Fruit fly (Drosophila melanogaster): Measurements from ENCODE around the gene obst-E.

Gene obst-E

DNA sequence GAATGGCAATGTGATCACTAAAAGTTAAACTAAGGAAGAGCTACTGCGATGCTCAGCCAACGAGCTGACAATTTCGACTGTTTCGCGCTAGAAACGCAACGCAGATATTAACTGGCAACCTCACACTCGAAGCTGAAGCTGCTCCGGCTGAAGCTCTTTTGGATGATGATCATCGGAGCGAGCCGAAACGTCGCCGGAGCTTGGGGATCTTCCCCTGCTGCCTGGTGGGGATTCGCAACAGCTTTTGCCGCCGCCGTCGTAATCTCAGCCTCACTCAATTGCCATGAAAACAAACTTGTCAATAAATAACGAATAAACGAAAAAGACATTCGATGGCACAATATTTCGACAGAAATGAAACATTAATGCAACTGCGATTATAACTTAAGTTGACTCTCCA, at the start of gene obst-E:
Gene obst-E, minus strand, starts transcription at position 101 of the 400 bp plus-strand sequence.
- no peak for TF ChIP-seq CG17801 (GFP tag; optimal IDR thresholded peaks at IDR 0.05; ENCODE audit: partially characterized antibody)

dm6 chr2L:5811274-5811673, 45.3 kb upstream of the obst-E start, which contains the start of gene CG43307:
TSS of gene CG43307 (plus strand) at chr2L:5811574.
- TF ChIP-seq CG17801 (GFP tag; optimal IDR thresholded peaks at IDR 0.05; ENCODE audit: partially characterized antibody) = no peak

DNA sequence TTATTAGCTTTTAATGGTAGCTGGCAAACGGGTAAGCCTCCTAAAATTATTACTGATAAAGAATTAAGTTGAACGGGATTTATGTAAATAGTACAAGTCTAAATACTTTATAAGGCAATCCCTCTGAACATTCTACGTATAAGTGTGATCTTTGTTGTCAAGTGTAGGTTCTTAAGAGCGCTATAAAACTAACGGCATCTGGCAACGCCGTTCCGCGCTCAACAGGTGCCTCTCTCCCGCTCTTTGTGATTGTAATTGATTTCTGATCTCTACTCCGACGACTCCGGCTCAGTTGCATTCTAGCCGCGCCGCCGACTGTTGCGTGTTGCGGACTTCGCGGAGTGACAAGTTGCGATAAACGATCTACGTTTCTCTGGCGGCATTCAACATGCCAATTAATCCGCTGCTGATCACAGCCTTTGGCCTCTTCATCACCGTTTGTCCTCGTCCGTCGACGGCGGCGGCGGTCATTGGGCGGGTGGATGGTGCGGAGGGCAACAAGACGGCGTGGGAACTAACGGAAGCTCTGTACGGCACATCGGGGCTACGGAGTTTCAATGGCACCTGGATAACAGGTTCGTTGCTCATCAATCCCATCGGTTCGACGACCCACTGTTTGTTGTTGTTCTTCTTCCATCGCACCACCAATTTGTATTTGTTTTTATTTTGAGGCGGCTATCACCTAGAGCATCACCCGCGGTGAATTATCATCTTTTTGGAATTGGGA, 39.3 kb upstream of the obst-E start, which contains the start of gene CG11034:
Gene CG11034, plus strand, starts transcription at position 305 of the 727 bp plus-strand sequence.
- no peak for TF ChIP-seq CG17801 (GFP tag; optimal IDR thresholded peaks at IDR 0.05; ENCODE audit: partially characterized antibody)

- TF ChIP-seq CG17801 (GFP tag; optimal IDR thresholded peaks at IDR 0.05; ENCODE audit: partially characterized antibody) = no peak
These were observed 38.1 kb upstream of the obst-E start for dm6 chr2L:5804077-5804476.

- TF ChIP-seq CG17801 (GFP tag; optimal IDR thresholded peaks at IDR 0.05; ENCODE audit: partially characterized antibody) = no peak
These were observed 36.0 kb upstream of the obst-E start, which contains the start of the genes CG14005 and CG7239 for dm6 chr2L:5801926-5802325. TSS of gene CG14005 (minus strand) at chr2L:5801975. TSS of gene CG7239 (plus strand) at chr2L:5802220.

DNA sequence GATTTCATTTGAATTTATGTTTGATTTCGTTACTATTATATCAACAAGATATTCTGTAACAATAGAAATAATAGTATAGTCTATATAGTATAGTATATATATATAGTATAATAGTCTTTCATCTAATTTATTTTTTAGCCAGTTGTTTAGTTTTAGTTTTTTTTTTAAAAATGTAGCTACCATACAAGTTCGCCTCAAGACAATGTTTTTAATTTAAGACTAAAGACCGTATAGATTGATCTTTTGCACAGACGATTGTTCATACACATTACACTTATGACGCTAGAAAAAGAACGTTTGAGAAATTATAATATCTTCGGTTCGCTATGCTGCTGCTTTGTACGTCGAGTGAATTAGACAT, 34.4 kb upstream of the obst-E start:
- no peak for TF ChIP-seq CG17801 (GFP tag; optimal IDR thresholded peaks at IDR 0.05; ENCODE audit: partially characterized antibody)

DNA sequence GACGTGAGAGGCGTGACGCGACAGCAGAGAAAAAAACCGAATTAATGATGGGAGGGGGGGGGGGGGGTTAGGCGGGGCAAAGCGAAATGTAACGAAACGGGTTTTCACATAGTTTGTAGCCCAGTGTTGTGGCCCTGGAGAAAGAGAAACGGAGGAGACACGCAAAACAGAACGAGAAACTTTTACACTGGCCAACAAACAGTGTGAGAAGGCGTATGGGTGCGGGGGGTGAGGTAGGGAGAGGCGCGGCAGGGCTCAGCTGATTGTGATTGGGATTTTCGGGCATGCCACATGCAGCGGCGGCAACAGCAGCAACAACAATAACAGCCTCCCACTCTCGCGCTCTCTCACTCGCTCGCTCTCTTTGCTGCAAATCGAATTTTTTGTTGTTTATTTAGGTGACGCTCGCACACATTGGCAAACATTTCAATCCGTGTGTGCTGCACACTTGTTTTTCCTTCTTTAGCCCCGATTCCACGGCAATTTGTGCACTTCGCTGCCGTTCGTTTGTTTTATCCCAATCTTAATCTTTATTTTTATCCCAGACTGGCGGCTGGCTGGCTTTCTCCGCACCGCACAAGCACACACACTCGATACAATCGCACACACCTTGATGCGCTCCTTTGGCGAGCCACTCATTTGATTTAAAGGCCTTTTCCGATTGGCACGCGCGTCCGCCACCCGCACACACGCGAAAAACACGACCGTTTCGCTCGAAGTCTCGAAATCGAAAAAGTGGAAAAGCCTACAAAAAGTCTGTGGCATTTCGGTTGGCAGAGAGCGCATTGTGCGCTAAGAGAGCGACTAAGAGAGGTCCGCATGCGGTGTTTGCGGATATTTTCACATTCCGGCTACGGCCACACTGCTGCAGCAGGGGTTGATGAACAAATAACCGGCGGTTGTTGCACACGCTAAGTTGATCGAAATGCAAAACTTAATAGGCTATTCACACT, 33.8 kb upstream of the obst-E start, which contains the start of gene CG9171:
Gene CG9171, minus strand, starts transcription at position 819 of the 953 bp plus-strand sequence.
- TF ChIP-seq CG17801 (GFP tag; optimal IDR thresholded peaks at IDR 0.05; ENCODE audit: partially characterized antibody) = peak; percentile 39

dm6 chr2L:5798629-5799028, 32.7 kb upstream of the obst-E start:
- TF ChIP-seq CG17801 (GFP tag; optimal IDR thresholded peaks at IDR 0.05; ENCODE audit: partially characterized antibody) = no peak

DNA sequence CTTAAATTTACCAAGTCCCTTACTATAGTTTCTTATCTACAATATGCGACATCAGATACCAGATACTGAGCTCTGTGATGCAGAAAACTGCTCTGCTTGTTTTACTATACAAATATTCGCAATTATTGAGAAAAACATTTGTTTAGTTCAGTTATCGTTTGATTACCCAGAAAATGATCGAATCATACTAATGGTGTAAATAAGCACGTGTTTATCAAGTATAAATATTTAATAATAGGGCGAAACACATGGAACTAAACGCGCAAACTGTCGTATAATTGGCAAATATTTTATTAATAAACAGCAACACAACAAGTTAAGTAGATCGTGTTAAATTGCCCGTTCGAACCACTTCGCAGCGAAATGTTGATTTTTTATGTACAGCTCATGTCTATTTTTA, 32.0 kb upstream of the obst-E start:
- no peak for TF ChIP-seq CG17801 (GFP tag; optimal IDR thresholded peaks at IDR 0.05; ENCODE audit: partially characterized antibody)

- TF ChIP-seq CG17801 (GFP tag; optimal IDR thresholded peaks at IDR 0.05; ENCODE audit: partially characterized antibody) = no peak
These were observed 29.2 kb upstream of the obst-E start for dm6 chr2L:5795192-5795591.

DNA sequence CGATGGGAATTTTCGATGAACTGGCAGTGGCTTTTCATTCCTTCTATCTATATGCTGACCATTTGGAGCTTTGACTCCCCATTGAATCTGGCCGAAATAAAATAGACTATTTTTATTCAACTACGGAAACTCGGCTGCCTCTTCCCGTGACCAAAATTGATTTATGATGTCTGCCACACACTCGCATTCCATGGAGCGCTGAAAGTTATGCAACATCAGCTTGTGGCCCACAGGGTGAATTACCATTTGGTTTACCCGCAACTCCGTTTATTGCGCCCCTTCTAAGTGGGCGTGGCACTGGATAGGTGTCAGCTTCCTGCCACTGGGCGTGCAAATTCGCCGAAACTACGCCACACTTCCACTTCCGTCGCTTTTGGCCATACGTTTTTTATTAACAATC, 27.2 kb upstream of the obst-E start:
- TF ChIP-seq CG17801 (GFP tag; optimal IDR thresholded peaks at IDR 0.05; ENCODE audit: partially characterized antibody) = no peak

DNA sequence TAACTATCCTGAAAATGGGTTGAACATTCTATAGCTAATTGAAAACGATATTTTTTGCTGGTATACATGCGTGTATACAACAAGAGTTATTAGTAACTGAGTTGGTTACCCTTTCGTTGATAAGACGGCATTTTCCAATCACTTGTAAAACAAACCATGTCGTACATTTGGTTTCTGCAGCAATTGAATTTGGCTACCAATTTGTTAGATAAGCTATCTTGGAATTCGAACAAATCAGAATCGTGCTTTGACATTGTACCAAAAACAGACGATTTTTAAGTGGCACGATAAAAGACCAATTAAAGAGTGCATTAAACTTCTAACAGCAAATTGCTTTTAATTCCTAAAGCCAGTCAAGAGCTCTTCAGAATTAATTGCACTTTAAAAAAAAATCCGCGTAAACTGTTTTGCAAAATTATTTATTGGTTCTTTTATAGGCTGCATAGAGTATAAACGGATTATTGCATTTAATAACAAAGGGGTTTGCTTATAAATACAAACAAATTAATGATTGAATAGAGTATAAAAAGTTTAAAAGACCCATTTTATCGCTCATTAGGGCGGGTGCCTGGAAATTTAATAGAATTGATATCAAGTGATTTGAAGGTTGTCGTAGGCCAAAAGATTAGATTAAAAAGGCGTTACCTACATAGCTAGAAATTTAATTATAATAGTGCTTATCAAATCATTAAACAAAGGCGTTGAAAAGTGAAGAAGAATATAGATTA, 25.0 kb upstream of the obst-E start:
- TF ChIP-seq CG17801 (GFP tag; optimal IDR thresholded peaks at IDR 0.05; ENCODE audit: partially characterized antibody) = no peak

- TF ChIP-seq CG17801 (GFP tag; optimal IDR thresholded peaks at IDR 0.05; ENCODE audit: partially characterized antibody) = no peak
These were observed 23.3 kb upstream of the obst-E start for dm6 chr2L:5789268-5789667.

DNA sequence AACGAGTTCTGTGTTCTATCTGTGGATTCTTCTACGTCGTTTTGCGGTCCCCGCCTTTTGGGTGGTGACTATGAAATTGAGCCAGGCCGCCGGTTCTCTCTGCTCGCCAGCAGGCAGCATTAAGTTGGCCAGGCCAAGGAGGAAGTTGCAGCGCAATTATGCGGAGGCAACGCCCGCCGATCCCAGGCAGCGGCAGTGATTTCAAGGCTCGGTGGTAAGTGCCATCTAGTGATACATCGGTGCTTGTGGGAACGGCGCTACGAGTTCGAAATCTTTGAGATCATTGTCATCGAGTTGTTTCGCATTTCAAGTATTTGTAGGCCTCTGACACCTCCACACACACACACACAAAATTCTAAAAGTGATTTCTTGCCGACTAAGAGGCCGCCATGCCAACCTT, 17.8 kb upstream of the obst-E start, which contains the start of gene CG31913:
Gene CG31913, plus strand, starts transcription at position 301 of the 400 bp plus-strand sequence.
- no peak for TF ChIP-seq CG17801 (GFP tag; optimal IDR thresholded peaks at IDR 0.05; ENCODE audit: partially characterized antibody)

DNA sequence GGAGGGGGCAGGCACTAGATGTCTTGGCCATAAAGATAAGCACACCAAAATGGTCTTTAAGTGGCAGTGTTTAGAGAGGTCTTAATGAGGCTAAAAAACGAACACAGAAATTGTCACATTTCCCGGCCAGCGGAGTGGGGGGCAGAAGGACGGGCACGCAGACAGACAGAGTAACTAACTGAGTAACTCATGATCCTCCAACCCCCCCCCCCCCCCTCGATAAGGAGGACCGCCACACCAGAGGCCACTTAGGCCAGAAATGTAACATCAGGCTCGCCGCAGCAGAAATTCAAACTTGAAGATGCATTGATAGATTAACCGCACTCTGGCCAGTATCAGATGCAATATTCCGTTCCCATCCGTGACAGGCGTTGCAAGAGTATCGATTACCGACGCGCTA, 16.9 kb upstream of the obst-E start:
- no peak for TF ChIP-seq CG17801 (GFP tag; optimal IDR thresholded peaks at IDR 0.05; ENCODE audit: partially characterized antibody)
